Fruit fly (Drosophila melanogaster): Measurements from ENCODE around the gene glo.

The glo gene

DNA sequence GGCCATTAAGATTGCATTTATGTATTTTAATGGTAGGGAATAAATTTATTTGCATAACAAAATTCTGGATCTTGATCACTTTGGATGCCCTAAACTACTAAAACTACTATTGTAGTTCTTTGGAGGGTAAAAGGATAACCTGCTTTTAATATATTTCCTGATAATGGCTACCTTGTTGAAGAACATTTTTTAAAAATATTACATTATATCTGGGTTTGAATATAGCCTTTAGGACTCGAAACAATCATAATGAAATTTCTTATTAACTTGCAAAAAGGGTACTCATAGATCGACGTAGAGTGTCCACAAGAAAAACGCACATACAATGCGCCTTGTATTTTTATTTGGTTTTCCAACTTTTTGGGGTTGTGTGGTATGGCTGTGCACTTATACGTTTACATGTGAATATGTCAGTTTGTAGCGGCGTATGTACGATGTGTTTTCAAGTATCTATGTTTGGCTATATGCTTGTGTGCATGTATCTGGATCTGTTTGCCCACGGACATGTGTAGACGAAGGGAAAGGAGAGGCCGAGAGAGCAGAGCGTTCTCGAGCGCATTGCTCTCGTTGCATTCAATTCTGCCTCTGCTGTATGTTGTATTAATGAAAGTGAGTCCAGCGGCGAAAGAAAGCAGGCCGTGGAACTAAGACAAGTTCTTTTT is 39.7 kb downstream of the glo start (continued):
- TF ChIP-seq crol (GFP tag; IDR thresholded peaks at IDR 0.05) (peak; percentile 95), zfh1 (GFP tag; IDR thresholded peaks at IDR 0.05) (peak; percentile 76), CG11456 (GFP tag; IDR thresholded peaks at IDR 0.05) (no peak), Meics (GFP tag; optimal IDR thresholded peaks at IDR 0.05) (peak; percentile 12), Poxn (GFP tag; IDR thresholded peaks at IDR 0.05) (no peak), sens (GFP tag) (peak; percentile 98), CG17328 (GFP tag; IDR thresholded peaks at IDR 0.05) (peak; percentile 75), Chrac-16 (GFP tag; optimal IDR thresholded peaks at IDR 0.05) (peak; percentile 78), CG15514 (GFP tag; optimal IDR thresholded peaks at IDR 0.05) (no peak), jigr1 (GFP tag; IDR thresholded peaks at IDR 0.05) (peak; percentile 32; the same call in 1 of the 3 replicates), C15 (GFP tag; IDR thresholded peaks at IDR 0.05) (no peak), Gug (GFP tag; IDR thresholded peaks at IDR 0.05) (peak; percentile 63; the same call in 2 of the 4 replicates), sens-2 (GFP tag; IDR thresholded peaks at IDR 0.05) (0 out of 2 replicates have a peak, but pooled peaks have one; percentile 32), E2f2 (GFP tag; IDR thresholded peaks at IDR 0.05) (peak; percentile 10; the same call in 1 of the 2 replicates), Vsx1 (GFP tag; optimal IDR thresholded peaks at IDR 0.05) (peak; percentile 41), hkb (optimal IDR thresholded peaks at IDR 0.05) (no peak), hkb (GFP tag; IDR thresholded peaks at IDR 0.05) (peak; percentile 60; the same call in 1 of the 2 replicates), CG8089 (GFP tag; optimal IDR thresholded peaks at IDR 0.05) (peak; percentile 31), CG31441 (GFP tag; IDR thresholded peaks at IDR 0.05) (peak; percentile 72; the same call in 1 of the 2 replicates), CG3838 (GFP tag; optimal IDR thresholded peaks at IDR 0.05) (peak; percentile 59), CG34224 (GFP tag; IDR thresholded peaks at IDR 0.05; ENCODE audit: partially characterized antibody) (no peak), pum (GFP tag; optimal IDR thresholded peaks at IDR 0.05) (peak; percentile 39), Spps (tag; optimal IDR thresholded peaks at IDR 0.05) (peak; percentile 84), maf-S (GFP tag; optimal IDR thresholded peaks at IDR 0.05) (no peak), lola (GFP tag; optimal IDR thresholded peaks at IDR 0.05) (peak in 1 of 3 experiments; percentile 97), emc (GFP tag; optimal IDR thresholded peaks at IDR 0.05) (no peak), CG11093 (GFP tag; IDR thresholded peaks at IDR 0.05) (no peak), CG10654 (GFP tag; optimal IDR thresholded peaks at IDR 0.05) (peak; percentile 64), gfzf (GFP tag; optimal IDR thresholded peaks at IDR 0.05) (no peak), exex (tag; optimal IDR thresholded peaks at IDR 0.05) (no peak), fd102C (GFP tag; optimal IDR thresholded peaks at IDR 0.05) (peak; percentile 42), Sox100B (GFP tag; optimal IDR thresholded peaks at IDR 0.05) (peak; percentile 76), CG10565 (GFP tag; optimal IDR thresholded peaks at IDR 0.05) (peak; percentile 29), Lpt (GFP tag; optimal IDR thresholded peaks at IDR 0.05) (peak; percentile 61), CG1233 (GFP tag; optimal IDR thresholded peaks at IDR 0.05) (peak; percentile 32), rib (GFP tag; IDR thresholded peaks at IDR 0.05) (no peak), ewg (GFP tag; optimal IDR thresholded peaks at IDR 0.05) (peak; percentile 66), cas (GFP tag; IDR thresholded peaks at IDR 0.05) (no peak), nmo (GFP tag; optimal IDR thresholded peaks at IDR 0.05) (peak; percentile 95), CG6254 (GFP tag; optimal IDR thresholded peaks at IDR 0.05) (peak; percentile 75), CG15601 (tag; optimal IDR thresholded peaks at IDR 0.05) (peak; percentile 87), CG3163 (GFP tag; optimal IDR thresholded peaks at IDR 0.05) (no peak), Six4 (GFP tag; optimal IDR thresholded peaks at IDR 0.05) (peak; percentile 57), MTF-1 (GFP tag; optimal IDR thresholded peaks at IDR 0.05; ENCODE audit: borderline replicate concordance) (no peak), Rx (GFP tag; IDR thresholded peaks at IDR 0.05) (peak; percentile 32; the same call in 1 of the 2 replicates), CG12299 (tag; optimal IDR thresholded peaks at IDR 0.05) (peak; percentile 4), Pdp1 (GFP tag; optimal IDR thresholded peaks at IDR 0.05) (peak; percentile 65 to 74), p53 (GFP tag; optimal IDR thresholded peaks at IDR 0.05) (no peak), CG10366 (GFP tag; IDR thresholded peaks at IDR 0.05) (peak; percentile 59), otp (GFP tag; IDR thresholded peaks at IDR 0.05) (0 out of 3 replicates have a peak, but pooled peaks have one; percentile 3)
